Worm (Caenorhabditis elegans): Measurements from ENCODE around the gene grl-8.

DNA sequence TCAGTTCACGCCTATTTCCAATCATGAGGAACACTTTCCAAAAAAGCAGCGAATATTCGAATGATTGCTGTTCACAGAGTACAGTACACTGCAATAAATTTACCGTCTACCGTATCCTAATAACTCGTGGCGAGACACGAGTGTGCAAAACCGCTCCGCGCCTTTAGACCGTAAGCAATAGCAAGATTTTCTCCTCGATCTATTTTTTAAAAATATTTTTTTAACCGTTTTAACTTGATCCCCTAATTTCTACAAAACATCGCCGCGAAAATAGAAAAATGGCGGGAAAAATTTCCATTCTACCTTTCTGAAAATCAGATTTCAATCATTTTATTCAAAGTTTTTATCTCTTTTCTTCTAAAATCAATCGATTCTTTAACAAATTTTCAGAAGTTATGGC is 30.2 kb downstream of the grl-8 start, which contains the start of gene era-1:
- TF ChIP-seq Y75B8A.6 (GFP tag; IDR thresholded peaks at IDR 0.05) (no peak), nhr-76 (tag; optimal IDR thresholded peaks at IDR 0.05) (no peak), daf-8 (GFP tag; IDR thresholded peaks at IDR 0.05) (no peak), set-16 (GFP tag; IDR thresholded peaks at IDR 0.05) (no peak), pha-4 (GFP tag; IDR thresholded peaks at IDR 0.05) (no peak), pha-4 (tag; optimal IDR thresholded peaks at IDR 0.05) (no peak), F49E8.2 (tag; optimal IDR thresholded peaks at IDR 0.05; ENCODE audit: borderline replicate concordance) (no peak), lim-7 (GFP tag; IDR thresholded peaks at IDR 0.05) (no peak), dmd-8 (GFP tag; IDR thresholded peaks at IDR 0.05) (no peak)
